Worm (Caenorhabditis elegans) whole organism, young adult: ENCODE data around the gene Y54F10AM.11.

Experiments
- B0019.2 ChIP-seq: fragments of 200-800 bp; sonication (Bioruptor generic); conservative IDR thresholded peaks from 2 replicates; pipeline ENCODE4 v1.3.6; 2022; ENCODE audit warnings: missing genetic modification reagents, missing genetic modification characterization, missing compliant biosample characterization
- B0261.1 ChIP-seq: sonication (generic microtip); optimal IDR thresholded peaks from 2 replicates; lab custom pipeline; 2016; ENCODE audit warnings: mild to moderate bottlenecking, missing genetic modification characterization, moderate library complexity, missing compliant biosample characterization
- C06A6.2 ChIP-seq: fragments of 200-800 bp; sonication (Bioruptor generic); conservative IDR thresholded peaks from 2 replicates; pipeline ENCODE4 v1.3.6; 2022; ENCODE audit warnings: missing genetic modification characterization, missing compliant biosample characterization
- F23B12.7 ChIP-seq: sonication (generic microtip); optimal IDR thresholded peaks from 2 replicates; lab custom pipeline; 2017; ENCODE audit warnings: missing genetic modification characterization, mild to moderate bottlenecking, missing compliant biosample characterization, antibody characterized with exemption, moderate library complexity; ENCODE audit not compliant: insufficient read depth
- F33H1.4 ChIP-seq: fragments of 200-800 bp; sonication (Bioruptor generic); IDR thresholded peaks from 2 replicates; pipeline ENCODE4 v1.3.6; 2022; ENCODE audit warnings: missing genetic modification reagents, missing genetic modification characterization, missing compliant biosample characterization
- F39B2.1 ChIP-seq: fragments of 200-800 bp; sonication (Bioruptor generic); IDR thresholded peaks from 2 replicates; pipeline ENCODE4 v1.3.6; 2022; ENCODE audit warnings: missing genetic modification reagents, missing genetic modification characterization, missing compliant biosample characterization
- K11D2.4 ChIP-seq: fragments of 200-800 bp; sonication (Bioruptor generic); IDR thresholded peaks from 2 replicates; pipeline ENCODE4 v1.3.6; 2022; ENCODE audit warnings: missing genetic modification reagents, missing genetic modification characterization, missing compliant biosample characterization
- Y79H2A.3 ChIP-seq: fragments of 200-800 bp; sonication (Bioruptor generic); conservative IDR thresholded peaks from 2 replicates; pipeline ENCODE4 v1.3.6; 2022; ENCODE audit warnings: missing genetic modification reagents, missing genetic modification characterization, missing compliant biosample characterization
- attf-3 ChIP-seq: fragments of 200-800 bp; sonication (Bioruptor generic); conservative IDR thresholded peaks from 2 replicates; pipeline ENCODE4 v1.3.6; 2022; ENCODE audit warnings: missing genetic modification reagents, missing genetic modification characterization, missing compliant biosample characterization
- attf-5 ChIP-seq: fragments of 200-800 bp; sonication (Bioruptor generic); optimal IDR thresholded peaks from 2 replicates; lab custom pipeline; 2018; ENCODE audit warnings: mild to moderate bottlenecking, missing genetic modification characterization, missing compliant biosample characterization
- bed-2 ChIP-seq: fragments of 200-800 bp; sonication (Bioruptor generic); IDR thresholded peaks from 2 replicates; pipeline ENCODE4 v1.3.6; 2022; ENCODE audit warnings: missing genetic modification reagents, missing genetic modification characterization, missing compliant biosample characterization
- ccch-3 ChIP-seq: fragments of 200-800 bp; sonication (Bioruptor generic); optimal IDR thresholded peaks from 2 replicates; lab custom pipeline; 2018; ENCODE audit warnings: mild to moderate bottlenecking, missing genetic modification characterization, missing compliant biosample characterization
- cebp-1 ChIP-seq, 2 experiments: fragments of 200-800 bp in 1 of 2; sonication (Bioruptor generic) in 1 of 2; sonication (generic microtip) in 1 of 2; IDR thresholded peaks in 1 of 2; optimal IDR thresholded peaks in 1 of 2; 2 replicates each; pipeline versions ENCODE4 v1.3.6 to Lab custom; 2017 to 2022; ENCODE audit warnings: missing compliant biosample characterization in 2 of 2, missing genetic modification characterization in 2 of 2, mild to moderate bottlenecking in 1 of 2, missing genetic modification reagents in 1 of 2, moderate library complexity in 1 of 2
- ceh-79 ChIP-seq: sonication (generic microtip); optimal IDR thresholded peaks from 2 replicates; lab custom pipeline; 2017; ENCODE audit warnings: mild to moderate bottlenecking, missing genetic modification characterization, missing compliant biosample characterization
- chd-7 ChIP-seq: sonication (generic microtip); optimal IDR thresholded peaks from 2 replicates; lab custom pipeline; 2016; ENCODE audit warnings: mild to moderate bottlenecking, missing genetic modification characterization, moderate library complexity, missing compliant biosample characterization
- dpl-1 ChIP-seq: fragments of 150-350 bp; optimal IDR thresholded peaks from 2 replicates; lab custom pipeline; 2014; ENCODE audit warnings: missing biosample characterization, missing genetic modification reagents, missing genetic modification characterization
- egl-18 ChIP-seq: fragments of 200-800 bp; sonication (Bioruptor generic); IDR thresholded peaks from 2 replicates; pipeline ENCODE4 v1.3.6; 2022; ENCODE audit warnings: missing genetic modification reagents, missing genetic modification characterization, missing compliant biosample characterization
- egrh-3 ChIP-seq: fragments of 200-800 bp; sonication (Bioruptor generic); IDR thresholded peaks from 2 replicates; pipeline ENCODE4 v1.3.6; 2022; ENCODE audit warnings: missing genetic modification reagents, missing genetic modification characterization, missing compliant biosample characterization
- hlh-26 ChIP-seq: fragments of 200-800 bp; sonication (Bioruptor generic); conservative IDR thresholded peaks from 2 replicates; pipeline ENCODE4 v1.3.6; 2022; ENCODE audit warnings: missing genetic modification reagents, missing genetic modification characterization, missing compliant biosample characterization
- hmg-1.2 ChIP-seq: fragments of 200-800 bp; sonication (Bioruptor generic); IDR thresholded peaks from 2 replicates; pipeline ENCODE4 v1.3.6; 2022; ENCODE audit warnings: missing genetic modification reagents, missing genetic modification characterization, missing compliant biosample characterization
- let-607 ChIP-seq, 2 experiments: fragments of 200-800 bp in 1 of 2; sonication (Bioruptor generic) in 1 of 2; sonication (generic microtip) in 1 of 2; optimal IDR thresholded peaks; 2 replicates each; lab custom pipeline; 2016 to 2018; ENCODE audit warnings: mild to moderate bottlenecking in 2 of 2, missing compliant biosample characterization in 2 of 2, missing genetic modification characterization in 2 of 2, moderate library complexity in 2 of 2, missing genotype in 1 of 2
- lir-1 ChIP-seq: fragments of 200-800 bp; sonication (Bioruptor generic); conservative IDR thresholded peaks from 2 replicates; pipeline ENCODE4 v1.3.6; 2022; ENCODE audit warnings: missing genetic modification reagents, missing genetic modification characterization, missing compliant biosample characterization
- madf-10 ChIP-seq: sonication (generic microtip); optimal IDR thresholded peaks from 2 replicates; lab custom pipeline; 2016; ENCODE audit warnings: mild to moderate bottlenecking, missing genetic modification characterization, missing compliant biosample characterization
- madf-3 ChIP-seq: fragments of 200-800 bp; sonication (Bioruptor generic); IDR thresholded peaks from 2 replicates; pipeline ENCODE4 v1.3.6; 2022; ENCODE audit warnings: missing genetic modification reagents, missing genetic modification characterization, missing compliant biosample characterization
- madf-6 ChIP-seq: fragments of 200-800 bp; sonication (Bioruptor generic); IDR thresholded peaks from 2 replicates; pipeline ENCODE4 v1.3.6; 2022; ENCODE audit warnings: missing genetic modification reagents, missing genetic modification characterization, missing compliant biosample characterization
- mcd-1 ChIP-seq: fragments of 200-800 bp; sonication (Bioruptor generic); IDR thresholded peaks from 2 replicates; pipeline ENCODE4 v1.3.6; 2022; ENCODE audit warnings: missing genetic modification reagents, missing genetic modification characterization, missing compliant biosample characterization
- nfyb-1 ChIP-seq: fragments of 200-800 bp; sonication (Bioruptor generic); IDR thresholded peaks from 2 replicates; pipeline ENCODE4 v1.3.6; 2022; ENCODE audit warnings: missing genetic modification reagents, missing genetic modification characterization, missing compliant biosample characterization
- nhr-80 ChIP-seq: sonication (generic microtip); optimal IDR thresholded peaks from 2 replicates; lab custom pipeline; 2016; ENCODE audit warnings: missing genetic modification characterization, missing compliant biosample characterization
- nhr-90 ChIP-seq: sonication (generic microtip); optimal IDR thresholded peaks from 2 replicates; lab custom pipeline; 2016; ENCODE audit warnings: missing genotype, mild to moderate bottlenecking, missing genetic modification characterization, missing compliant biosample characterization
- repo-1 ChIP-seq: sonication (generic microtip); optimal IDR thresholded peaks from 2 replicates; lab custom pipeline; 2017; ENCODE audit warnings: mild to moderate bottlenecking, missing genetic modification characterization, missing compliant biosample characterization
- snpc-3.4 ChIP-seq: sonication (generic microtip); optimal IDR thresholded peaks from 2 replicates; lab custom pipeline; 2017; ENCODE audit warnings: missing genetic modification characterization, mild to moderate bottlenecking, missing compliant biosample characterization, antibody characterized with exemption, moderate library complexity, missing genotype, missing genetic modification reagents
- snpc-4 ChIP-seq, 5 experiments: fragments of 150-350 bp in 1 of 5; sonication (generic microtip) in 4 of 5; optimal IDR thresholded peaks; 2 replicates each; lab custom pipeline; 2014 to 2018; ENCODE audit warnings: missing genetic modification characterization in 5 of 5, missing biosample characterization in 3 of 5, antibody characterized with exemption in 2 of 5, mild to moderate bottlenecking in 2 of 5, missing compliant biosample characterization in 2 of 5, missing genotype in 2 of 5, moderate library complexity in 2 of 5, missing genetic modification reagents in 1 of 5
- tlf-1 ChIP-seq: fragments of 200-800 bp; sonication (Bioruptor generic); optimal IDR thresholded peaks from 2 replicates; lab custom pipeline; 2018; ENCODE audit warnings: mild to moderate bottlenecking, missing genetic modification characterization, missing compliant biosample characterization
- unc-62 ChIP-seq: fragments of 150-350 bp; optimal IDR thresholded peaks from 2 replicates; lab custom pipeline; 2014; ENCODE audit warnings: missing biosample characterization, missing genetic modification reagents, missing genetic modification characterization
- zfh-2 ChIP-seq: fragments of 200-800 bp; sonication (Bioruptor generic); conservative IDR thresholded peaks from 2 replicates; pipeline ENCODE4 v1.3.6; 2022; ENCODE audit warnings: missing genetic modification reagents, missing genetic modification characterization, missing compliant biosample characterization
- ztf-18 ChIP-seq: sonication (generic microtip); optimal IDR thresholded peaks from 2 replicates; lab custom pipeline; 2016; ENCODE audit warnings: missing genotype, mild to moderate bottlenecking, missing genetic modification characterization, missing compliant biosample characterization
- ztf-3 ChIP-seq: fragments of 200-800 bp; sonication (Bioruptor generic); optimal IDR thresholded peaks from 2 replicates; lab custom pipeline; 2018; ENCODE audit warnings: mild to moderate bottlenecking, missing genetic modification characterization, missing compliant biosample characterization

Gene Y54F10AM.11

DNA sequence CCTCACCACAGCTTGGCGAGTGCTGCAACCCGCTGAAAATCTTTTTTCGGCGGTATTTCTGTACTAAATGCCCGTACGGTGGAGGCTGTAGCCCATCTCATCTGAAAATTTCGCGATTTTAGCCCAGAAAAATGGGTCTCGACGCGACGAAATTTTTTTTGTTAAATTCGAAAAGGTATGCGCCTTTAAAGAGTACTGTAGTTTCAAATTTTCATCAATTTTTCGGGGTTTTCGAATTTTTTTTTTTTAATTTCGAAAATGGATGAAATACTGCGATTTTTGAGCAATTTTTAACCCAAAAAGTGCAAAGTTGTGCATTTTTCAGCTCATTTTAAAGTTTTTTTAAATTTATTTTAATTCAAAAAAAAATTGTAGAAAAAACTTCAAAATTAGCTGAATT is 7.7 kb upstream of the Y54F10AM.11 start, which contains the start of gene Y54F10AR.2:
TSS of gene Y54F10AR.2 (minus strand) at position 101 of the 400 bp plus-strand sequence.
- no peak for TF ChIP-seq snpc-3.4
- no peak for TF ChIP-seq attf-3
- TF ChIP-seq lir-1 = no peak
- no peak for TF ChIP-seq C06A6.2
- TF ChIP-seq hmg-1.2 = no peak
- TF ChIP-seq repo-1 = no peak
- TF ChIP-seq K11D2.4 = no peak
- no peak for TF ChIP-seq F23B12.7 (tag; lab: Kevin White, UChicago)
- TF ChIP-seq ztf-3 (GFP tag; lab: Kevin White, UChicago) = no peak

DNA sequence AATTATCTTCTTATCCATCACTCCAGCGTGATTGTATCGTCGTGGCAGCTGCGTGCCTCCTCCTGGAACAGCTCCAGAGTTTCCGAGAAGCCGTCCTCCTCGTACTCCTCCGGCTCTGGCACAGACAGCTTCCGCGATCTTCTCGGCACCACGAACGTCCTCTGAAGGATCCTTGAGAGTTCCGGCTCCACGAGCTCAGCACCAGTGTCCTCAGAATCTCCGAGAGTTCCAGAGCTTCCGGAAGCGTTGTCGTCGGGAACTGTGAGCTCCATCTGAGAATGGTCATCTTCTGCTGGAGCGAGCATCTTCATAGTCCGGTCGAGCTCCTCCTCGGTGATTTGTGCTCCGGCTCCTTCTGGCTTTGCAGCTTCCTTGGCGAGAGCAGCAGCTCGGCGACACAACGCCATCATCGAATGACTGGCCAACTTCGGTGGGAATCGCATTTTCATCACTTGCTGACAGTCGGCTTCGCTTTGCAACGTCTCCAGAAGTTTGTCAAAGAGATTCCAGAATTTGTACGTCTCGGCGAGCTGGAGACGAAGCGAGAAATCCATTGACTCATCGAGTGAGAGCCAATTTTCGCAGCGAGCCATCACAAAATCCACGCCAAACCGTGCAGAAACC is 638 bp downstream of the Y54F10AM.11 start:
- peak; percentile 75; the same call in 1 of the 2 replicates for TF ChIP-seq egrh-3 (GFP tag; lab: Robert Waterston, UW)
- no peak for TF ChIP-seq bed-2 (GFP tag; lab: Robert Waterston, UW)
- TF ChIP-seq chd-7 (tag; lab: Kevin White, UChicago) = no peak
- TF ChIP-seq attf-5 (GFP tag; lab: Kevin White, UChicago) = no peak
- no peak for TF ChIP-seq mcd-1 (GFP tag; lab: Robert Waterston, UW)
- TF ChIP-seq ceh-79 = no peak
- TF ChIP-seq repo-1 = no peak
- no peak for TF ChIP-seq nhr-90 (tag; lab: Kevin White, UChicago)
- TF ChIP-seq B0261.1 (tag; lab: Kevin White, UChicago) = no peak
- peak; percentile 87 for TF ChIP-seq zfh-2 (GFP tag; lab: Robert Waterston, UW)
- TF ChIP-seq tlf-1 (GFP tag; lab: Kevin White, UChicago) = no peak

DNA sequence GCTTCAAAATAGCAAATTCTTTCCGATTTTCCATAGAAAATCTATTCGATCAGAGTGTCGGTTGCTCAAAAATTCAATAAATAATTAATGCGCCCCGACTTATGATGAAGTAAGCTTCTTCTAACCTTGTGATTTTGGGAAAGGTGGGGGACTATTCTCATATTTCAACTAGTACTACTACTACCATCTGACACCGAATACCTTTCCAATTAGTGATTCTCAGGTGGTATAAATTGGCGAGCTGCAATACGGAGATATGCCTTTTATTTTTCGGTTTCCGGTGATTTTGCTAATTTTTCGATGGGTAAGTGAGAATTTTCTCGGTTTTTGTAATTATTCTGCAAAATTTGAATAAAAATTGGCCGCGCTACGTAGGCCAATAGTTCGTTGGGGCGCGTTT is 2.4 kb downstream of the Y54F10AM.11 start, which contains the start of gene nhr-239:
TSS of gene nhr-239 (plus strand) at position 301 of the 400 bp plus-strand sequence.
- TF ChIP-seq snpc-3.4 (no peak), madf-3 (no peak), cebp-1 (GFP tag; IDR thresholded peaks at IDR 0.05; lab: Robert Waterston, UW) (no peak), cebp-1 (tag; optimal IDR thresholded peaks at IDR 0.05; lab: Kevin White, UChicago) (no peak), unc-62 (GFP tag; lab: Kevin White, UChicago) (no peak), Y79H2A.3 (GFP tag; lab: Robert Waterston, UW) (no peak), B0019.2 (GFP tag; lab: Robert Waterston, UW) (no peak), ztf-18 (tag; lab: Kevin White, UChicago) (no peak), let-607 (tag; optimal IDR thresholded peaks at IDR 0.05; lab: Kevin White, UChicago) (no peak), ccch-3 (GFP tag; lab: Kevin White, UChicago) (no peak), egrh-3 (GFP tag; lab: Robert Waterston, UW) (no peak), F33H1.4 (GFP tag; lab: Robert Waterston, UW) (no peak), dpl-1 (no peak), snpc-4 (GFP tag; optimal IDR thresholded peaks at IDR 0.05; lab: Kevin White, UChicago) (no peak), snpc-4 (tag; optimal IDR thresholded peaks at IDR 0.05; lab: Kevin White, UChicago) (no peak), F39B2.1 (GFP tag; lab: Robert Waterston, UW) (no peak), madf-10 (tag; lab: Kevin White, UChicago) (no peak), madf-6 (GFP tag; lab: Robert Waterston, UW) (no peak), nfyb-1 (GFP tag; lab: Robert Waterston, UW) (no peak), nhr-80 (tag; lab: Kevin White, UChicago) (no peak), egl-18 (GFP tag; lab: Robert Waterston, UW) (no peak), hlh-26 (no peak)
